Worm (Caenorhabditis elegans) whole organism, L4/young adult: ENCODE data around the gene srh-7.

Source experiments
- W03F9.2 ChIP-seq: fragments of 150-350 bp; optimal IDR thresholded peaks from 2 replicates; lab custom pipeline; 2014; ENCODE audit warnings: missing biosample characterization, missing genetic modification characterization
- dao-5 ChIP-seq: sonication (generic microtip); optimal IDR thresholded peaks from 2 replicates; lab custom pipeline; 2016; ENCODE audit warnings: missing genotype, missing genetic modification characterization, moderate library complexity, missing compliant biosample characterization
- him-1 ChIP-seq: sonication (generic microtip); optimal IDR thresholded peaks from 2 replicates; lab custom pipeline; 2016; ENCODE audit warnings: missing genotype, missing genetic modification reagents, missing genetic modification characterization, missing compliant biosample characterization

DNA sequence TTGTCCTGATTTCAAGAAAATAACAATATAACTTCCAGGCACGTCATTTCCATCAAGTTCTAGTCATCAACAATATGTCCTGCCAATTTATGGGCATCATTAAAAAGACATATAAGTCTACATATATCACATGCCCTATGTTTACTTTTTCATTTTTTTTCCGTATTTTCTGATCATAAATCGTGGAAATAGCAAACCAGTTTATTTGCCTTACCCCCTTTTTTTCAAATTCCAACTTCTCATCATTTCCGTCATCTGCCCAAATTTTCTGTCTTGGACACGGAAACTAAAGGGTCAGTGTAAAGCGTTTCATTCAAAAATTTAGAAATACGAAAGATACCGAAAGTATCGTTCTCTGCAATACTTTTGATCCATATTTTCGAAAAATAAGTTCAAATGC, 15.7 kb upstream of the srh-7 start:
- TF ChIP-seq dao-5: no peak
- TF ChIP-seq W03F9.2 (tag; lab: Kevin White, UChicago): no peak
- TF ChIP-seq him-1 (tag; lab: Kevin White, UChicago): no peak
